Worm (Caenorhabditis elegans) whole organism, L4 larva: Measurements from ENCODE around the gene F59F4.3.

Experiments used
- F44E2.7 ChIP-seq: fragments of 200-800 bp; sonication (Bioruptor generic); IDR thresholded peaks from 2 replicates; pipeline ENCODE4 v2.1.2; 2022; ENCODE audit warnings: missing genetic modification characterization, missing compliant biosample characterization
- Y48G9A.11 ChIP-seq: fragments of 200-800 bp; sonication (Bioruptor generic); IDR thresholded peaks from 2 replicates; pipeline ENCODE4 v1.3.6; 2022; ENCODE audit warnings: missing genetic modification reagents, missing genetic modification characterization, missing compliant biosample characterization
- dmd-6 ChIP-seq: fragments of 200-800 bp; sonication (Bioruptor generic); IDR thresholded peaks from 2 replicates; pipeline ENCODE4 v1.3.6; 2022; ENCODE audit warnings: missing genetic modification reagents, missing genetic modification characterization, missing compliant biosample characterization
- egl-43 ChIP-seq: fragments of 200-800 bp; sonication (Bioruptor generic); IDR thresholded peaks from 2 replicates; pipeline ENCODE4 v1.3.6; 2022; ENCODE audit warnings: missing genetic modification reagents, missing genetic modification characterization, missing compliant biosample characterization
- fkh-10 ChIP-seq: fragments of 150-350 bp; optimal IDR thresholded peaks from 2 replicates; lab custom pipeline; 2014; ENCODE audit warnings: missing biosample characterization, missing genetic modification reagents, missing genetic modification characterization
- lir-3 ChIP-seq: sonication (generic microtip); optimal IDR thresholded peaks from 2 replicates; lab custom pipeline; 2016; ENCODE audit warnings: mild to moderate bottlenecking, missing genetic modification characterization, missing compliant biosample characterization
- madf-9 ChIP-seq: fragments of 200-800 bp; sonication (Bioruptor generic); conservative IDR thresholded peaks from 2 replicates; pipeline ENCODE4 v1.3.6; 2022; ENCODE audit warnings: missing genetic modification reagents, missing genetic modification characterization, missing compliant biosample characterization
- mes-2 ChIP-seq: sonication (generic microtip); optimal IDR thresholded peaks from 2 replicates; lab custom pipeline; 2016; ENCODE audit warnings: missing genotype, mild to moderate bottlenecking, missing genetic modification characterization, missing compliant biosample characterization; ENCODE audit not compliant: poor library complexity, severe bottlenecking
- nhr-11 ChIP-seq: fragments of 150-350 bp; optimal IDR thresholded peaks from 2 replicates; lab custom pipeline; 2014; ENCODE audit warnings: missing biosample characterization, missing genetic modification characterization
- pha-4 ChIP-seq, 2 experiments: fragments of 150-350 bp in 1 of 2; fragments of 200-800 bp in 1 of 2; sonication (Bioruptor generic) in 1 of 2; IDR thresholded peaks in 1 of 2; optimal IDR thresholded peaks in 1 of 2; 2 replicates each; pipeline versions ENCODE4 v1.3.6 to Lab custom; 2014 to 2022; ENCODE audit warnings: missing genetic modification characterization in 2 of 2, missing genetic modification reagents in 2 of 2, missing biosample characterization in 1 of 2, missing compliant biosample characterization in 1 of 2
- skn-1 ChIP-seq: fragments of 150-350 bp; optimal IDR thresholded peaks from 2 replicates; lab custom pipeline; 2014; ENCODE audit warnings: missing biosample characterization, missing genetic modification characterization
- unc-62 ChIP-seq, 3 experiments: fragments of 150-350 bp in 1 of 3; sonication (generic microtip); optimal IDR thresholded peaks in 2 of 3; peaks in 1 of 3; 1 replicate in 1 of 3; 2 replicates in 2 of 3; lab custom pipeline; 2014 to 2017; ENCODE audit warnings: missing biosample characterization in 3 of 3, missing genetic modification characterization in 3 of 3, missing genetic modification reagents in 3 of 3, missing genotype in 1 of 3

DNA sequence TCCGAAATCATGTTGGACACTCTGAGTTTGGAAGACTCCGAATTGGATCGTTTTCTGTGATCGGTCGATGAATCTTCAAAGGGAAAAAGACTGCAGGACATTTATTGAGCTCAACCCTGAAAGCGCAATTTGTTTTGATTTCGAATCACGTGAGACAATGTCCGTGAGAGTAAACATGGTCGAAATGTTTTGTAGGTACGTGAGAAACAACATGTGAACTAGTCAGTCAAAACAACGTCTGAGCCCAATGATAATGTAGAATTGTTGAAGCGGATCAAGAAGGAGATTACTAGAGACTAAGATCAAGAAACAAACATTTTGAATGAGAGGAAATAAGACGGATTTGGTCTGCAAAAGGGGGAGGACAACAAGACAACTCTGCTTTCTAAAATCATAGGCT lies 43.3 kb downstream of the F59F4.3 start, which contains the start of gene Y7A5A.7:
- no peak for TF ChIP-seq madf-9 (GFP tag; lab: Robert Waterston, UW)
- TF ChIP-seq egl-43 (GFP tag; lab: Robert Waterston, UW) = no peak
- TF ChIP-seq dmd-6 = no peak
- no peak for TF ChIP-seq fkh-10 (GFP tag; lab: Kevin White, UChicago)
- TF ChIP-seq mes-2 (tag; lab: Kevin White, UChicago) = no peak
- TF ChIP-seq lir-3 (tag; lab: Kevin White, UChicago) = no peak
- TF ChIP-seq F44E2.7 (GFP tag; lab: Robert Waterston, UW) = no peak
- no peak for TF ChIP-seq nhr-11 (tag; lab: Kevin White, UChicago)
- no peak for TF ChIP-seq skn-1
- TF ChIP-seq Y48G9A.11 (GFP tag; lab: Robert Waterston, UW) = no peak
- TF ChIP-seq unc-62 (GFP tag; optimal IDR thresholded peaks at IDR 0.05 in 1 of 2; lab: Kevin White, UChicago) = no peak
- no peak for TF ChIP-seq unc-62 (tag; optimal IDR thresholded peaks at IDR 0.05; lab: Kevin White, UChicago)
- no peak for TF ChIP-seq pha-4 (GFP tag; IDR thresholded peaks at IDR 0.05; lab: Robert Waterston, UW)
- no peak for TF ChIP-seq pha-4 (tag; optimal IDR thresholded peaks at IDR 0.05; lab: Kevin White, UChicago)
